Fruit fly (Drosophila melanogaster) whole organism, embryonic: Measurements from ENCODE around the gene LanB1.

Experiments used
- Awh ChIP-seq: fragments of 200-800 bp; sonication (Bioruptor generic); IDR thresholded peaks from 2 replicates; pipeline ENCODE4, ENCODE4 v1.3.6; 2022; ENCODE audit warnings: missing biosample characterization, missing genetic modification characterization
- Blimp-1 ChIP-seq: fragments of 200-800 bp; sonication (Bioruptor generic); optimal IDR thresholded peaks from 3 replicates; lab custom pipeline; 2018; ENCODE audit warnings: missing biosample characterization, missing genetic modification characterization, mild to moderate bottlenecking, moderate library complexity, missing genetic modification reagents
- CG10274 ChIP-seq: fragments of 200-800 bp; sonication (Bioruptor generic); optimal IDR thresholded peaks from 3 replicates; lab custom pipeline; 2017; ENCODE audit warnings: missing biosample characterization, mild to moderate bottlenecking, missing genetic modification characterization
- CG11456 ChIP-seq: fragments of 200-800 bp; sonication (Bioruptor generic); IDR thresholded peaks from 3 replicates; pipeline ENCODE4 v1.3.6; 2022; ENCODE audit warnings: missing biosample characterization, missing genetic modification characterization
- CG12071 ChIP-seq: fragments of 200-800 bp; sonication (Bioruptor generic); optimal IDR thresholded peaks from 3 replicates; lab custom pipeline; 2018; ENCODE audit warnings: missing biosample characterization, mild to moderate bottlenecking, missing genetic modification characterization
- CG12942 ChIP-seq: fragments of 200-800 bp; sonication (Bioruptor generic); optimal IDR thresholded peaks from 3 replicates; lab custom pipeline; 2016; ENCODE audit warnings: missing biosample characterization, missing genetic modification characterization
- CG14667 ChIP-seq: fragments of 200-800 bp; sonication (Bioruptor generic); IDR thresholded peaks from 2 replicates; pipeline ENCODE4 v1.3.6; 2022; ENCODE audit warnings: missing biosample characterization, missing genetic modification characterization
- CG1529 ChIP-seq: fragments of 200-800 bp; sonication (Bioruptor generic); optimal IDR thresholded peaks from 3 replicates; lab custom pipeline; 2018; ENCODE audit warnings: missing biosample characterization, missing genetic modification characterization
- CG16813 ChIP-seq: fragments of 200-800 bp; sonication (Bioruptor generic); IDR thresholded peaks from 3 replicates; pipeline ENCODE4 v1.3.6; 2022; ENCODE audit warnings: missing biosample characterization, missing genetic modification characterization; ENCODE audit not compliant: partially characterized antibody
- CG16815 ChIP-seq: fragments of 200-800 bp; sonication (Bioruptor generic); optimal IDR thresholded peaks from 3 replicates; lab custom pipeline; 2017; ENCODE audit warnings: missing biosample characterization, mild to moderate bottlenecking, missing genetic modification characterization
- CG16863 ChIP-seq: fragments of 200-800 bp; sonication (Bioruptor generic); optimal IDR thresholded peaks from 3 replicates; lab custom pipeline; 2016; ENCODE audit warnings: missing biosample characterization, missing genetic modification characterization
- CG18619 ChIP-seq: fragments of 200-800 bp; sonication (Bioruptor generic); optimal IDR thresholded peaks from 3 replicates; lab custom pipeline; 2017; ENCODE audit warnings: missing biosample characterization, mild to moderate bottlenecking, missing genetic modification characterization
- CG2889 ChIP-seq: fragments of 200-800 bp; sonication (Bioruptor generic); IDR thresholded peaks from 3 replicates; pipeline ENCODE4 v1.3.6; 2022; ENCODE audit warnings: missing biosample characterization, missing genetic modification characterization
- CG30020 ChIP-seq: fragments of 200-800 bp; optimal IDR thresholded peaks from 2 replicates; lab custom pipeline; 2019; ENCODE audit warnings: missing biosample characterization, mild to moderate bottlenecking, missing genetic modification characterization, moderate library complexity
- CG3065 ChIP-seq: fragments of 200-800 bp; sonication (Bioruptor generic); optimal IDR thresholded peaks from 2 replicates; lab custom pipeline; 2016; ENCODE audit warnings: missing biosample characterization, missing genetic modification characterization
- CG3163 ChIP-seq: fragments of 200-800 bp; sonication (Bioruptor generic); optimal IDR thresholded peaks from 3 replicates; lab custom pipeline; 2016; ENCODE audit warnings: missing biosample characterization, missing genetic modification characterization
- CG34376 ChIP-seq: fragments of 200-800 bp; sonication (Bioruptor generic); optimal IDR thresholded peaks from 2 replicates; lab custom pipeline; 2018; ENCODE audit warnings: missing biosample characterization, mild to moderate bottlenecking, missing genetic modification characterization
- CG4328 ChIP-seq: fragments of 200-800 bp; sonication (Bioruptor generic); optimal IDR thresholded peaks from 3 replicates; lab custom pipeline; 2017; ENCODE audit warnings: missing biosample characterization, missing genetic modification reagents, missing genetic modification characterization
- CG4617 ChIP-seq: fragments of 200-800 bp; sonication (Bioruptor generic); optimal IDR thresholded peaks from 3 replicates; lab custom pipeline; 2016; ENCODE audit warnings: missing biosample characterization, missing genetic modification characterization, borderline replicate concordance
- CG9215 ChIP-seq: fragments of 200-800 bp; sonication (Bioruptor generic); IDR thresholded peaks from 2 replicates; pipeline ENCODE4 v1.3.6; 2022; ENCODE audit warnings: missing biosample characterization, missing genetic modification characterization
- CoRest ChIP-seq: fragments of 200-800 bp; sonication (Bioruptor generic); optimal IDR thresholded peaks from 3 replicates; lab custom pipeline; 2018; ENCODE audit warnings: missing biosample characterization, mild to moderate bottlenecking, missing genetic modification characterization, moderate library complexity
- Dad ChIP-seq: fragments of 200-800 bp; sonication (Bioruptor generic); optimal IDR thresholded peaks from 3 replicates; lab custom pipeline; 2016; ENCODE audit warnings: missing biosample characterization, missing genetic modification characterization
- Deaf1 ChIP-seq: fragments of 200-800 bp; optimal IDR thresholded peaks from 3 replicates; lab custom pipeline; 2019; ENCODE audit warnings: missing biosample characterization, mild to moderate bottlenecking, missing genetic modification characterization, moderate library complexity
- Dll ChIP-seq: fragments of 200-800 bp; sonication (Bioruptor generic); IDR thresholded peaks from 4 replicates; pipeline ENCODE4 v1.3.6; 2022; ENCODE audit warnings: missing biosample characterization, missing genetic modification characterization; ENCODE audit not compliant: partially characterized antibody
- Fer1 ChIP-seq: fragments of 200-800 bp; sonication (Bioruptor generic); optimal IDR thresholded peaks from 2 replicates; lab custom pipeline; 2017; ENCODE audit warnings: missing biosample characterization, mild to moderate bottlenecking, missing genetic modification characterization
- H15 ChIP-seq: fragments of 200-800 bp; sonication (Bioruptor generic); IDR thresholded peaks from 3 replicates; pipeline ENCODE4 v1.3.6; 2022; ENCODE audit warnings: missing biosample characterization, missing genetic modification characterization
- Hsf ChIP-seq: fragments of 200-800 bp; sonication (Bioruptor generic); optimal IDR thresholded peaks from 3 replicates; lab custom pipeline; 2016; ENCODE audit warnings: missing biosample characterization, missing genetic modification characterization
- Med ChIP-seq: fragments of 200-800 bp; sonication (Bioruptor generic); peaks from one replicate; lab custom pipeline; 2016; ENCODE audit warnings: missing biosample characterization, missing genetic modification characterization, mild to moderate bottlenecking, inconsistent platforms, moderate library complexity
- Mes4 ChIP-seq: fragments of 200-800 bp; sonication (Bioruptor generic); optimal IDR thresholded peaks from 2 replicates; lab custom pipeline; 2016; ENCODE audit warnings: missing biosample characterization, missing genetic modification characterization
- Myb ChIP-seq: fragments of 200-800 bp; sonication (Bioruptor generic); optimal IDR thresholded peaks from 2 replicates; lab custom pipeline; 2016; ENCODE audit warnings: missing biosample characterization, missing genetic modification characterization
- NFAT ChIP-seq: fragments of 200-800 bp; sonication (Bioruptor generic); IDR thresholded peaks from 2 replicates; pipeline ENCODE4 v1.3.6; 2022; ENCODE audit warnings: missing biosample characterization, missing genetic modification characterization
- Pdp1 ChIP-seq, 2 experiments: fragments of 200-800 bp; sonication (Bioruptor generic); optimal IDR thresholded peaks; 3 replicates each; lab custom pipeline; 2016; ENCODE audit warnings: missing biosample characterization in 2 of 2, missing genetic modification characterization in 2 of 2, mild to moderate bottlenecking in 1 of 2, moderate library complexity in 1 of 2
- Ptx1 ChIP-seq: fragments of 200-800 bp; sonication (Bioruptor generic); IDR thresholded peaks from 2 replicates; pipeline ENCODE4 v1.3.6; 2022; ENCODE audit warnings: missing biosample characterization, missing genetic modification characterization
- Tbp ChIP-seq: fragments of >200 bp; optimal IDR thresholded peaks from 2 replicates; lab custom pipeline; 2018; ENCODE audit warnings: missing biosample characterization, missing genetic modification characterization
- Trl ChIP-seq, 3 experiments: fragments of >200 bp in 2 of 3; fragments of 200-800 bp in 1 of 3; sonication (Bioruptor generic) in 1 of 3; optimal IDR thresholded peaks; 2 replicates in 1 of 3; 3 replicates in 2 of 3; lab custom pipeline; 2016 to 2017; ENCODE audit warnings: missing biosample characterization in 1 of 3, missing genetic modification characterization in 1 of 3
- Xbp1 ChIP-seq: fragments of 200-800 bp; sonication (Bioruptor generic); optimal IDR thresholded peaks from 3 replicates; lab custom pipeline; 2016; ENCODE audit warnings: missing biosample characterization, mild to moderate bottlenecking, missing genetic modification characterization
- abd-A ChIP-seq: fragments of 200-800 bp; sonication (Bioruptor generic); optimal IDR thresholded peaks from 3 replicates; lab custom pipeline; 2019; ENCODE audit warnings: missing biosample characterization, mild to moderate bottlenecking, missing genetic modification characterization, moderate library complexity
- bab2 ChIP-seq: fragments of 200-800 bp; sonication (Bioruptor generic); optimal IDR thresholded peaks from 2 replicates; lab custom pipeline; 2016; ENCODE audit warnings: missing biosample characterization, missing genetic modification characterization
- bsh ChIP-seq, 2 experiments: fragments of 200-800 bp; sonication (Bioruptor generic); optimal IDR thresholded peaks; 2 replicates each; lab custom pipeline; 2017 to 2018; ENCODE audit warnings: mild to moderate bottlenecking in 2 of 2, missing biosample characterization in 2 of 2, missing genetic modification characterization in 2 of 2, moderate library complexity in 1 of 2
- cg ChIP-seq: fragments of 200-800 bp; sonication (Bioruptor generic); optimal IDR thresholded peaks from 3 replicates; lab custom pipeline; 2019; ENCODE audit warnings: missing biosample characterization, mild to moderate bottlenecking, missing genetic modification characterization, moderate library complexity
- chinmo ChIP-seq: fragments of 200-800 bp; sonication (Bioruptor generic); IDR thresholded peaks from 4 replicates; pipeline ENCODE4 v1.3.6; 2022; ENCODE audit warnings: missing biosample characterization, missing genetic modification characterization; ENCODE audit not compliant: partially characterized antibody
- disco-r ChIP-seq: fragments of 200-800 bp; sonication (Bioruptor generic); optimal IDR thresholded peaks from 2 replicates; lab custom pipeline; 2016; ENCODE audit warnings: missing biosample characterization, missing genetic modification characterization
- eyg ChIP-seq: fragments of 200-800 bp; sonication (Bioruptor generic); optimal IDR thresholded peaks from 3 replicates; lab custom pipeline; 2016; ENCODE audit warnings: missing biosample characterization, missing genetic modification characterization
- fd3F ChIP-seq: fragments of 200-800 bp; sonication (Bioruptor generic); optimal IDR thresholded peaks from 2 replicates; lab custom pipeline; 2018; ENCODE audit warnings: missing biosample characterization, mild to moderate bottlenecking, missing genetic modification characterization, moderate library complexity
- hth ChIP-seq: fragments of >200 bp; optimal IDR thresholded peaks from 2 replicates; lab custom pipeline; 2017; ENCODE audit warnings: inconsistent platforms
- lbe ChIP-seq: fragments of 200-800 bp; sonication (Bioruptor generic); optimal IDR thresholded peaks from 2 replicates; lab custom pipeline; 2016; ENCODE audit warnings: missing biosample characterization, mild to moderate bottlenecking, missing genetic modification characterization
- luna ChIP-seq: fragments of 200-800 bp; sonication (Bioruptor generic); optimal IDR thresholded peaks from 2 replicates; lab custom pipeline; 2016; ENCODE audit warnings: missing biosample characterization, missing genetic modification characterization
- nerfin-1 ChIP-seq: fragments of 200-800 bp; sonication (Bioruptor generic); optimal IDR thresholded peaks from 3 replicates; lab custom pipeline; 2019; ENCODE audit warnings: missing biosample characterization, mild to moderate bottlenecking, missing genetic modification characterization, moderate library complexity
- sqz ChIP-seq: fragments of 200-800 bp; sonication (Bioruptor generic); optimal IDR thresholded peaks from 3 replicates; lab custom pipeline; 2018; ENCODE audit warnings: missing biosample characterization, mild to moderate bottlenecking, missing genetic modification characterization
- trh ChIP-seq: fragments of 200-800 bp; sonication (Bioruptor generic); optimal IDR thresholded peaks from 2 replicates; lab custom pipeline; 2016; ENCODE audit warnings: missing biosample characterization, missing genetic modification characterization
- tup ChIP-seq: fragments of 200-800 bp; sonication (Bioruptor generic); optimal IDR thresholded peaks from 2 replicates; lab custom pipeline; 2016; ENCODE audit warnings: missing biosample characterization, mild to moderate bottlenecking, missing genetic modification characterization, moderate library complexity
- zfh2 ChIP-seq: fragments of 200-800 bp; sonication (Bioruptor generic); optimal IDR thresholded peaks from 2 replicates; lab custom pipeline; 2016; ENCODE audit warnings: missing biosample characterization, missing genetic modification characterization

Gene LanB1

dm6 chr2L:7855108-7855507 is 43.9 kb downstream of the LanB1 start, which contains the start of gene CG14535 (continued):
- TF ChIP-seq CG4328 = no peak
- no peak for TF ChIP-seq fd3F
- TF ChIP-seq CG4617 (GFP tag; lab: Kevin White, UChicago) = no peak
- TF ChIP-seq chinmo (GFP tag; lab: Robert Waterston, UW) = no peak
- no peak for TF ChIP-seq CG2889
- TF ChIP-seq CG12071 (GFP tag; lab: Kevin White, UChicago) = no peak
- TF ChIP-seq Awh = no peak
- no peak for TF ChIP-seq CG14667 (GFP tag; lab: Robert Waterston, UW)
- peak; percentile 6 for TF ChIP-seq cg (GFP tag; lab: Kevin White, UChicago)
- no peak for TF ChIP-seq luna
- no peak for TF ChIP-seq disco-r (GFP tag; lab: Kevin White, UChicago)
- TF ChIP-seq CG30020 (tag; lab: Kevin White, UChicago) = no peak
- peak; percentile 95 for TF ChIP-seq Deaf1
- TF ChIP-seq tup = no peak
- no peak for TF ChIP-seq hth
- no peak for TF ChIP-seq CoRest (tag; lab: Kevin White, UChicago)
- TF ChIP-seq CG3065 = no peak
- no peak for TF ChIP-seq Mes4
- no peak for TF ChIP-seq bab2
- no peak for TF ChIP-seq NFAT (GFP tag; lab: Robert Waterston, UW)
- no peak for TF ChIP-seq Pdp1 (GFP tag; optimal IDR thresholded peaks at IDR 0.05; lab: Kevin White, UChicago)
- no peak for TF ChIP-seq H15 (GFP tag; lab: Robert Waterston, UW)
- no peak for TF ChIP-seq CG34376 (GFP tag; lab: Kevin White, UChicago)
- no peak for TF ChIP-seq CG1529
- TF ChIP-seq zfh2 (GFP tag; lab: Kevin White, UChicago) = no peak
- no peak for TF ChIP-seq CG10274 (GFP tag; lab: Kevin White, UChicago)
- TF ChIP-seq Tbp = no peak
- TF ChIP-seq Myb (GFP tag; lab: Kevin White, UChicago) = no peak
- TF ChIP-seq Trl (optimal IDR thresholded peaks at IDR 0.05; lab: Kevin White, UChicago) = peak; percentile 31 to 69
- no peak for TF ChIP-seq Trl (GFP tag; optimal IDR thresholded peaks at IDR 0.05; lab: Kevin White, UChicago)
- TF ChIP-seq CG12942 = no peak
- TF ChIP-seq trh (GFP tag; lab: Kevin White, UChicago) = no peak
- TF ChIP-seq Hsf (GFP tag; lab: Kevin White, UChicago) = no peak
- TF ChIP-seq lbe (GFP tag; lab: Kevin White, UChicago) = no peak
- TF ChIP-seq Dad = no peak
- no peak for TF ChIP-seq Xbp1
- no peak for TF ChIP-seq CG16863 (GFP tag; lab: Kevin White, UChicago)
- TF ChIP-seq CG18619 = no peak
- TF ChIP-seq CG16815 = no peak
- peak; percentile 94 for TF ChIP-seq CG3163 (GFP tag; lab: Kevin White, UChicago)
- no peak for TF ChIP-seq CG11456 (GFP tag; lab: Robert Waterston, UW)
- TF ChIP-seq Blimp-1 (GFP tag; lab: Kevin White, UChicago) = peak; percentile 59
- TF ChIP-seq Dll (GFP tag; lab: Robert Waterston, UW) = no peak
- TF ChIP-seq bsh (GFP tag; optimal IDR thresholded peaks at IDR 0.05; lab: Kevin White, UChicago) = no peak
- TF ChIP-seq eyg = no peak
- peak; percentile 66 for TF ChIP-seq abd-A (tag; lab: Kevin White, UChicago)
- TF ChIP-seq Fer1 = no peak
- TF ChIP-seq CG16813 (GFP tag; lab: Robert Waterston, UW) = no peak
- peak; percentile 13 for TF ChIP-seq nerfin-1
- peak; percentile 29 for TF ChIP-seq sqz (GFP tag; lab: Kevin White, UChicago)
- TF ChIP-seq Ptx1 (GFP tag; lab: Robert Waterston, UW) = no peak
- TF ChIP-seq Med (GFP tag; lab: Kevin White, UChicago) = peak; percentile 17
- no peak for TF ChIP-seq CG9215
